Worm (Caenorhabditis elegans) whole organism, late embryonic: ENCODE measurements around the gene lon-2.

Experiments used
- fax-1 ChIP-seq: sonication (generic microtip); optimal IDR thresholded peaks from 2 replicates; lab custom pipeline; 2016; ENCODE audit warnings: missing genotype, missing genetic modification characterization, missing compliant biosample characterization
- fkh-10 ChIP-seq: fragments of 150-350 bp; optimal IDR thresholded peaks from 2 replicates; lab custom pipeline; 2014; ENCODE audit warnings: missing biosample characterization, missing genetic modification reagents, missing genetic modification characterization
- nhr-11 ChIP-seq: fragments of 150-350 bp; optimal IDR thresholded peaks from 2 replicates; lab custom pipeline; 2014; ENCODE audit warnings: missing biosample characterization, missing genetic modification characterization
- odd-2 ChIP-seq: sonication (generic microtip); optimal IDR thresholded peaks from 2 replicates; lab custom pipeline; 2017; ENCODE audit warnings: antibody characterized with exemption, mild to moderate bottlenecking, missing genetic modification characterization, missing compliant biosample characterization
- syd-9 ChIP-seq: sonication (generic microtip); optimal IDR thresholded peaks from 2 replicates; lab custom pipeline; 2016; ENCODE audit warnings: mild to moderate bottlenecking, missing genetic modification characterization, moderate library complexity, missing compliant biosample characterization

ce11 chrX:4727388-4727787 is 21.5 kb downstream of the lon-2 start, which contains the start of gene acc-3:
- TF ChIP-seq odd-2 (tag; lab: Kevin White, UChicago): no peak
- TF ChIP-seq fkh-10: no peak
- no peak for TF ChIP-seq nhr-11 (tag; lab: Kevin White, UChicago)
- no peak for TF ChIP-seq syd-9 (tag; lab: Kevin White, UChicago)
- no peak for TF ChIP-seq fax-1 (tag; lab: Kevin White, UChicago)
